Fruit fly (Drosophila melanogaster) whole organism, embryonic: ENCODE measurements around the gene Gr98b.

ENCODE experiments used
- ATbp ChIP-seq: fragments of 200-800 bp; sonication (Bioruptor generic); optimal IDR thresholded peaks from 2 replicates; lab custom pipeline; 2017; ENCODE audit warnings: missing biosample characterization, mild to moderate bottlenecking, missing genetic modification characterization, missing genetic modification reagents
- CG10147 ChIP-seq: fragments of 200-800 bp; sonication (Bioruptor generic); optimal IDR thresholded peaks from 2 replicates; lab custom pipeline; 2019; ENCODE audit warnings: missing biosample characterization, mild to moderate bottlenecking, missing genetic modification characterization, moderate library complexity
- CG10274 ChIP-seq: fragments of 200-800 bp; sonication (Bioruptor generic); optimal IDR thresholded peaks from 3 replicates; lab custom pipeline; 2017; ENCODE audit warnings: missing biosample characterization, mild to moderate bottlenecking, missing genetic modification characterization
- CG10366 ChIP-seq: fragments of 200-800 bp; sonication (Bioruptor generic); IDR thresholded peaks from 2 replicates; pipeline ENCODE4 v1.3.6; 2022; ENCODE audit warnings: missing biosample characterization, missing genetic modification characterization
- CG10462 ChIP-seq: fragments of 200-800 bp; sonication (Bioruptor generic); optimal IDR thresholded peaks from 2 replicates; lab custom pipeline; 2016; ENCODE audit warnings: missing biosample characterization, missing genetic modification characterization
- CG10543 ChIP-seq: fragments of 200-800 bp; sonication (Bioruptor generic); optimal IDR thresholded peaks from 3 replicates; lab custom pipeline; 2017; ENCODE audit warnings: missing biosample characterization, mild to moderate bottlenecking, missing genetic modification characterization, moderate library complexity
- CG12104 ChIP-seq: fragments of 200-800 bp; sonication (Bioruptor generic); optimal IDR thresholded peaks from 3 replicates; lab custom pipeline; 2016; ENCODE audit warnings: missing biosample characterization, missing genetic modification characterization
- CG12155 ChIP-seq: fragments of 200-800 bp; sonication (Bioruptor generic); optimal IDR thresholded peaks from 3 replicates; lab custom pipeline; 2016; ENCODE audit warnings: missing biosample characterization, missing genetic modification characterization
- CG12391 ChIP-seq: fragments of 200-800 bp; sonication (Bioruptor generic); optimal IDR thresholded peaks from 3 replicates; lab custom pipeline; 2018; ENCODE audit warnings: missing biosample characterization, mild to moderate bottlenecking, missing genetic modification characterization, moderate library complexity
- CG15479 ChIP-seq: fragments of 200-800 bp; sonication (Bioruptor generic); optimal IDR thresholded peaks from 3 replicates; lab custom pipeline; 2019; ENCODE audit warnings: missing biosample characterization, mild to moderate bottlenecking, missing genetic modification characterization, moderate library complexity
- CG16815 ChIP-seq: fragments of 200-800 bp; sonication (Bioruptor generic); optimal IDR thresholded peaks from 3 replicates; lab custom pipeline; 2017; ENCODE audit warnings: missing biosample characterization, mild to moderate bottlenecking, missing genetic modification characterization
- CG17385 ChIP-seq: fragments of 200-800 bp; sonication (Bioruptor generic); optimal IDR thresholded peaks from 3 replicates; lab custom pipeline; 2018; ENCODE audit warnings: missing biosample characterization, mild to moderate bottlenecking, missing genetic modification characterization
- CG17802 ChIP-seq: fragments of 200-800 bp; sonication (Bioruptor generic); optimal IDR thresholded peaks from 2 replicates; lab custom pipeline; 2018; ENCODE audit warnings: missing biosample characterization, mild to moderate bottlenecking, missing genetic modification characterization, moderate library complexity
- CG30020 ChIP-seq: fragments of 200-800 bp; optimal IDR thresholded peaks from 2 replicates; lab custom pipeline; 2019; ENCODE audit warnings: missing biosample characterization, mild to moderate bottlenecking, missing genetic modification characterization, moderate library complexity
- CG3065 ChIP-seq: fragments of 200-800 bp; sonication (Bioruptor generic); optimal IDR thresholded peaks from 2 replicates; lab custom pipeline; 2016; ENCODE audit warnings: missing biosample characterization, missing genetic modification characterization
- CG32532 ChIP-seq: fragments of 200-800 bp; sonication (Bioruptor generic); IDR thresholded peaks from 2 replicates; pipeline ENCODE4 v1.3.6; 2022; ENCODE audit warnings: missing biosample characterization, missing genetic modification characterization
- CG3281 ChIP-seq: fragments of 200-800 bp; sonication (Bioruptor generic); optimal IDR thresholded peaks from 3 replicates; lab custom pipeline; 2017; ENCODE audit warnings: missing biosample characterization, mild to moderate bottlenecking, missing genetic modification characterization
- CG33557 ChIP-seq: fragments of 200-800 bp; sonication (Bioruptor generic); optimal IDR thresholded peaks from 2 replicates; lab custom pipeline; 2019; ENCODE audit warnings: missing biosample characterization, mild to moderate bottlenecking, missing genetic modification characterization, moderate library complexity
- CG3847 ChIP-seq: fragments of 200-800 bp; sonication (Bioruptor generic); IDR thresholded peaks from 2 replicates; pipeline ENCODE4 v1.3.6; 2022; ENCODE audit warnings: missing biosample characterization, missing genetic modification characterization
- CG4707 ChIP-seq: fragments of 200-800 bp; sonication (Bioruptor generic); optimal IDR thresholded peaks from 2 replicates; lab custom pipeline; 2018; ENCODE audit warnings: missing biosample characterization, mild to moderate bottlenecking, missing genetic modification characterization, moderate library complexity
- CG7357 ChIP-seq: fragments of 200-800 bp; sonication (Bioruptor generic); IDR thresholded peaks from 3 replicates; pipeline ENCODE4 v1.3.6; 2022; ENCODE audit warnings: missing biosample characterization, missing genetic modification characterization
- CHES-1-like ChIP-seq: fragments of 200-800 bp; sonication (Bioruptor generic); optimal IDR thresholded peaks from 2 replicates; lab custom pipeline; 2016; ENCODE audit warnings: missing biosample characterization, missing genetic modification characterization
- CrebB ChIP-seq: fragments of 200-800 bp; sonication (Bioruptor generic); optimal IDR thresholded peaks from 3 replicates; lab custom pipeline; 2018; ENCODE audit warnings: missing biosample characterization, mild to moderate bottlenecking, missing genetic modification characterization
- Ets65A ChIP-seq: fragments of 200-800 bp; sonication (Bioruptor generic); peaks from one replicate; lab custom pipeline; 2016; ENCODE audit warnings: missing biosample characterization, missing genetic modification characterization
- Fer1 ChIP-seq: fragments of 200-800 bp; sonication (Bioruptor generic); optimal IDR thresholded peaks from 2 replicates; lab custom pipeline; 2017; ENCODE audit warnings: missing biosample characterization, mild to moderate bottlenecking, missing genetic modification characterization
- HLHmδ ChIP-seq: fragments of 200-800 bp; sonication (Bioruptor generic); optimal IDR thresholded peaks from 2 replicates; lab custom pipeline; 2018; ENCODE audit warnings: missing biosample characterization, mild to moderate bottlenecking, missing genetic modification characterization, moderate library complexity
- Lhr ChIP-seq: fragments of 200-800 bp; sonication (Bioruptor generic); optimal IDR thresholded peaks from 3 replicates; lab custom pipeline; 2017; ENCODE audit warnings: mild to moderate bottlenecking, missing biosample characterization, missing genetic modification reagents, missing genetic modification characterization
- MBD-R2 ChIP-seq: fragments of 200-800 bp; sonication (Bioruptor generic); IDR thresholded peaks from 2 replicates; pipeline ENCODE4 v1.3.6; 2022; ENCODE audit warnings: missing biosample characterization, missing genetic modification characterization
- Med ChIP-seq: fragments of 200-800 bp; sonication (Bioruptor generic); peaks from one replicate; lab custom pipeline; 2016; ENCODE audit warnings: missing biosample characterization, missing genetic modification characterization, mild to moderate bottlenecking, inconsistent platforms, moderate library complexity
- Meics ChIP-seq: fragments of 200-800 bp; sonication (Bioruptor generic); optimal IDR thresholded peaks from 2 replicates; lab custom pipeline; 2017; ENCODE audit warnings: missing biosample characterization, mild to moderate bottlenecking, missing genetic modification characterization
- Mrtf ChIP-seq: fragments of 200-800 bp; sonication (Bioruptor generic); IDR thresholded peaks from 3 replicates; pipeline ENCODE4 v1.3.6; 2022; ENCODE audit warnings: missing biosample characterization, missing genetic modification characterization
- NFAT ChIP-seq: fragments of 200-800 bp; sonication (Bioruptor generic); IDR thresholded peaks from 2 replicates; pipeline ENCODE4 v1.3.6; 2022; ENCODE audit warnings: missing biosample characterization, missing genetic modification characterization
- Scr ChIP-seq: fragments of 200-800 bp; sonication (Bioruptor generic); IDR thresholded peaks from 2 replicates; pipeline ENCODE4 v1.3.6; 2022; ENCODE audit warnings: missing biosample characterization, missing genetic modification characterization; ENCODE audit not compliant: partially characterized antibody
- Side ChIP-seq: fragments of 200-800 bp; sonication (Bioruptor generic); optimal IDR thresholded peaks from 2 replicates; lab custom pipeline; 2016; ENCODE audit warnings: missing biosample characterization, missing genetic modification characterization
- YL-1 ChIP-seq: fragments of 200-800 bp; sonication (Bioruptor generic); optimal IDR thresholded peaks from 3 replicates; lab custom pipeline; 2017; ENCODE audit warnings: missing biosample characterization, mild to moderate bottlenecking, missing genetic modification characterization
- cad ChIP-seq: fragments of >200 bp; optimal IDR thresholded peaks from 2 replicates; lab custom pipeline; 2017; ENCODE audit warnings: missing biosample characterization, missing genetic modification characterization
- croc ChIP-seq: fragments of 200-800 bp; sonication (Bioruptor generic); conservative IDR thresholded peaks from 3 replicates; pipeline ENCODE4 v1.3.6; 2022; ENCODE audit warnings: missing biosample characterization, missing genetic modification characterization
- crol ChIP-seq: fragments of 200-800 bp; sonication (Bioruptor generic); IDR thresholded peaks from 2 replicates; pipeline ENCODE4 v1.3.6; 2022; ENCODE audit warnings: missing biosample characterization, missing genetic modification characterization
- disco-r ChIP-seq: fragments of 200-800 bp; sonication (Bioruptor generic); optimal IDR thresholded peaks from 2 replicates; lab custom pipeline; 2016; ENCODE audit warnings: missing biosample characterization, missing genetic modification characterization
- ems ChIP-seq: fragments of 200-800 bp; sonication (Bioruptor generic); optimal IDR thresholded peaks from 3 replicates; lab custom pipeline; 2016; ENCODE audit warnings: missing biosample characterization, missing genetic modification characterization
- eyg ChIP-seq: fragments of 200-800 bp; sonication (Bioruptor generic); optimal IDR thresholded peaks from 3 replicates; lab custom pipeline; 2016; ENCODE audit warnings: missing biosample characterization, missing genetic modification characterization
- fd96Cb ChIP-seq: fragments of 200-800 bp; sonication (Bioruptor generic); optimal IDR thresholded peaks from 2 replicates; lab custom pipeline; 2018; ENCODE audit warnings: missing biosample characterization, mild to moderate bottlenecking, missing genetic modification characterization, moderate library complexity
- ftz-f1 ChIP-seq: fragments of 200-800 bp; sonication (Bioruptor generic); optimal IDR thresholded peaks from 2 replicates; lab custom pipeline; 2016; ENCODE audit warnings: missing biosample characterization, missing genetic modification characterization
- gce ChIP-seq: fragments of 200-800 bp; sonication (Bioruptor generic); IDR thresholded peaks from 3 replicates; pipeline ENCODE4 v1.3.6; 2022; ENCODE audit warnings: missing biosample characterization, missing genetic modification characterization
- gfzf ChIP-seq: fragments of 200-800 bp; sonication (Bioruptor generic); optimal IDR thresholded peaks from 2 replicates; lab custom pipeline; 2016; ENCODE audit warnings: missing biosample characterization, mild to moderate bottlenecking, missing genetic modification characterization, moderate library complexity
- inv ChIP-seq: fragments of 200-800 bp; sonication (Bioruptor generic); IDR thresholded peaks from 2 replicates; pipeline ENCODE4 v1.3.6; 2022; ENCODE audit warnings: missing biosample characterization, missing genetic modification characterization; ENCODE audit not compliant: partially characterized antibody
- odd ChIP-seq: fragments of 200-800 bp; sonication (Bioruptor generic); optimal IDR thresholded peaks from 2 replicates; lab custom pipeline; 2017; ENCODE audit warnings: missing biosample characterization, mild to moderate bottlenecking, missing genetic modification characterization
- shn ChIP-seq: fragments of 200-800 bp; sonication (Bioruptor generic); optimal IDR thresholded peaks from 3 replicates; lab custom pipeline; 2016; ENCODE audit warnings: missing biosample characterization, missing genetic modification characterization
- slou ChIP-seq: fragments of 200-800 bp; sonication (Bioruptor generic); optimal IDR thresholded peaks from 3 replicates; lab custom pipeline; 2016; ENCODE audit warnings: missing biosample characterization, missing genetic modification characterization
- sug ChIP-seq: fragments of 200-800 bp; optimal IDR thresholded peaks from 2 replicates; lab custom pipeline; 2019; ENCODE audit warnings: missing biosample characterization, mild to moderate bottlenecking, missing genetic modification characterization, moderate library complexity

Gr98b gene

DNA sequence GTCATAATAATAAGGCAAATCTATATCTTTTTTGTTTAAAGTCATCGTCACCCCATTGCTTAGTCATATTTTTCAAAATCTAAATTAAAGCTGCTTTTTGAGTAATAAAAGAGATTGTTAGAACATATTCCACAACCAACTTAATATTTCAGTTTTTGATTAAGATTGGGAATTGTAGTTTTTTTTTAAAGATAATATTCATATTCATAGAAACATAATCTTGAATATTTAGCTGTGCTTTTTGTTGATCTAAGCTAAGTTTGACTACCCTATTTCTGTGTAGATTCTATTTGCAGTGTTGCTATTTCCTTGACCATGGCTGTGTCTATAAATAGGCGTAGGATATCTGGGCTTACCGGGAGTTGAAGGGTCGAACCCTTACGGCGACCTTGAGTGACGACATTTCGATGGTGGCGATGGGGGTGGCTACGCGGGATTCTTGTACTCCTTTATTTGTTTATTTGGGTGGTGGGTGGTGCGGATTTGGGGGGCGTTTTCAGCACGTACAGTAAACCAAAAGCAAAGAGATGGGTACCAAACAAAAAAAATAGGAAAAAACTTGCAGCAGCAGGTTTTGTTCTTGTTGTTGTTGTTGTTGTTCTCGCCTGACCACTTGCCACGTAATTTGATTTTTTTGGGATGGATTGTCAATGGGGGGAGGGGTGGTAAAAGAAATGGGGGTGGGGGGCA, 15.8 kb downstream of the Gr98b start (continued):
- TF ChIP-seq gfzf (GFP tag; lab: Kevin White, UChicago) (no peak), CG10366 (no peak), Side (GFP tag; lab: Kevin White, UChicago) (no peak), Mrtf (no peak), CG10462 (GFP tag; lab: Kevin White, UChicago) (no peak), CrebB (tag; lab: Kevin White, UChicago) (no peak), CG32532 (0 out of 2 replicates have a peak, but pooled peaks have one; percentile 13), inv (GFP tag; lab: Robert Waterston, UW) (no peak), CG17802 (no peak), CG17385 (no peak), CG16815 (no peak), gce (GFP tag; lab: Robert Waterston, UW) (0 out of 3 replicates have a peak, but pooled peaks have one; percentile 25), CG12104 (GFP tag; lab: Kevin White, UChicago) (no peak), CG10274 (GFP tag; lab: Kevin White, UChicago) (no peak), CG10147 (GFP tag; lab: Kevin White, UChicago) (no peak), shn (GFP tag; lab: Kevin White, UChicago) (no peak), ems (no peak), CG3065 (GFP tag; lab: Kevin White, UChicago) (no peak), eyg (GFP tag; lab: Kevin White, UChicago) (no peak), CG3281 (GFP tag; lab: Kevin White, UChicago) (peak; percentile 18), fd96Cb (tag; lab: Kevin White, UChicago) (peak; percentile 5), CG10543 (GFP tag; lab: Kevin White, UChicago) (no peak), disco-r (GFP tag; lab: Kevin White, UChicago) (no peak), ATbp (GFP tag; lab: Kevin White, UChicago) (peak; percentile 4), odd (GFP tag; lab: Kevin White, UChicago) (no peak), CG33557 (GFP tag; lab: Kevin White, UChicago) (no peak), Scr (no peak), NFAT (GFP tag; lab: Robert Waterston, UW) (no peak; the same call in 1 of the 2 replicates), cad (GFP tag; lab: Kevin White, UChicago) (no peak), CG7357 (GFP tag; lab: Robert Waterston, UW) (no peak)
- TF ChIP-seq, all 482 proteins: peak for 47

DNA sequence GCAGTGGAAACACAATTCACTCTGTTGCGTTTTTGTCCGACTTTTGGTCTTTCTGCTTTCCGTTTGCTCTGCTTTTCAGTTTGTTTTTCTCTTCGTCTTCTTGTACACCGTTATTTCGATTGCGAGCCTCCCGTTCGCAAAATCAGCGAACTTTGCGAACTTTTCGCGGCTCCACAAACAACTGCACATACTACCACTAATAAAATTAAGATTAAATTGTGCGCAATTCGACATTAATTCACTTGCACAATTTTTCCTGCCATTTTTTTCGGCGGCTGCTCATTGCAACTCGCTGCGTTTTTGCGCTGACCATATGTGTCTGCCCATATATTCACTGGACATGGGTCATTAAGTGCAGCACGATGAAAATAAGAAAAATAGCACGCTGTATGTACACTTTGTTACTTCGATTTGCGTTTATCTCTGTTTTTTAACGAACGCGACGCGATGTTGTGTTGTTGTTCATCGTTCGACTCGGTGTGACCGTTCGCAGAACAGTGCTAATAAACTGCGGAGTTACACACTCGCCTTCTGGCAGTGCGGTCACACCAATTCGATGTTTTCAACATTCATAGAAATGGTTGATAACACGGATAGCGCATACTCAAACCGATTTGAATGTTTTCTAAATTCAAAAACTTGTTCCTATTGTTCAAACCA, 16.5 kb downstream of the Gr98b start, which contains the start of gene Klp98A:
Gene Klp98A, minus strand, starts transcription at position 486 of the 660 bp plus-strand sequence.
- TF ChIP-seq Fer1 (peak; percentile 37), Med (GFP tag; lab: Kevin White, UChicago) (peak; percentile 92), MBD-R2 (GFP tag; lab: Robert Waterston, UW) (peak; percentile 54), CG4707 (no peak), Lhr (GFP tag; lab: Kevin White, UChicago) (peak; percentile 82), slou (GFP tag; lab: Kevin White, UChicago) (no peak), croc (no peak), CG3847 (GFP tag; lab: Robert Waterston, UW) (peak; percentile 37; the same call in 1 of the 2 replicates), YL-1 (GFP tag; lab: Kevin White, UChicago) (peak; percentile 55), ftz-f1 (GFP tag; lab: Kevin White, UChicago) (peak; percentile 6), CG12391 (peak; percentile 9), Meics (GFP tag; lab: Kevin White, UChicago) (no peak), HLHmδ (peak; percentile 71), CG12155 (peak; percentile 17), CG15479 (GFP tag; lab: Kevin White, UChicago) (peak; percentile 17), crol (GFP tag; lab: Robert Waterston, UW) (0 out of 2 replicates have a peak, but pooled peaks have one; percentile 2), CG30020 (tag; lab: Kevin White, UChicago) (no peak), CHES-1-like (peak; percentile 64), sug (tag; lab: Kevin White, UChicago) (peak; percentile 22), Ets65A (peak; percentile 81)
